Worm (Caenorhabditis elegans) whole organism, early embryonic: ENCODE results near the gene nhr-198.

Experiments used
- F13C5.2 ChIP-seq: sonication (generic microtip); optimal IDR thresholded peaks from 2 replicates; lab custom pipeline; 2017; ENCODE audit warnings: mild to moderate bottlenecking, missing genetic modification characterization, inconsistent platforms, missing compliant biosample characterization
- ama-1 ChIP-seq: fragments of 150-350 bp; optimal IDR thresholded peaks from 2 replicates; lab custom pipeline; 2014
- scrt-1 ChIP-seq: fragments of 200-800 bp; sonication (Bioruptor generic); IDR thresholded peaks from 2 replicates; pipeline ENCODE4 v1.3.6; 2022; ENCODE audit warnings: missing genetic modification characterization, missing compliant biosample characterization
- sea-1 ChIP-seq: fragments of 200-800 bp; sonication (Bioruptor generic); conservative IDR thresholded peaks from 2 replicates; pipeline ENCODE4 v1.3.6; 2022; ENCODE audit warnings: missing genetic modification characterization, missing compliant biosample characterization

DNA sequence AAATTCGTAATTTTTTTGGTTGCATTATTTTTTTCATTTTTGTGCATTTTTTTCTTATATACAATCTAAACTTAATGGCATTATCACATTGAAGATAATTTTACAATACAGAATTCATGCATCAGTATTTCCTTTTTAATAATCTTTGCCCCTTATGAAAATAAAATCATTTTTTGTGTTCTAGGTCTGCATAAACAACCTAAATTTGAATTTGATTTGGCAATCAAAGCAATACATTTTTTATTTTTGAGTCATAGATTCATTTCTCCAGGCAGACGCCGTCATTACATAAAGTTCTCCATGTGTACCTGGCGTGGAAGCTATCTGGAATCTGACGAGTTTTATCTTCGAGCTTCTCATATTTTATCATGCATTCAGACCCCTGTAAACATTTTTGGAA, 28.1 kb downstream of the nhr-198 start, which contains the start of gene srh-140:
- TF ChIP-seq scrt-1 = no peak
- no peak for TF ChIP-seq F13C5.2
- no peak for TF ChIP-seq sea-1
- TF ChIP-seq ama-1 (lab: Kevin White, UChicago) = no peak
